Fruit fly (Drosophila melanogaster): ENCODE data around the gene CG4887.

Gene CG4887

dm6 chr2L:1144371-1145360 lies 28.1 kb upstream of the CG4887 start (continued):
- TF ChIP-seq CG12942 (GFP tag; optimal IDR thresholded peaks at IDR 0.05) (peak; percentile 2), gro (GFP tag; optimal IDR thresholded peaks at IDR 0.05) (peak; percentile 38), gsb-n (tag; optimal IDR thresholded peaks at IDR 0.05) (peak; percentile 18), CG10366 (GFP tag; IDR thresholded peaks at IDR 0.05) (peak; percentile 29), CG18262 (tag; optimal IDR thresholded peaks at IDR 0.05) (peak; percentile 70), crc (GFP tag; optimal IDR thresholded peaks at IDR 0.05) (no peak), Taf1 (GFP tag; IDR thresholded peaks at IDR 0.05) (no peak), CG1603 (tag; optimal IDR thresholded peaks at IDR 0.05) (peak; percentile 78), odd (GFP tag; optimal IDR thresholded peaks at IDR 0.05) (no peak), dmrt11E (tag; optimal IDR thresholded peaks at IDR 0.05) (peak; percentile 47), Dad (GFP tag; optimal IDR thresholded peaks at IDR 0.05) (peak; percentile 9), CG11456 (GFP tag; IDR thresholded peaks at IDR 0.05) (no peak), Spps (tag; optimal IDR thresholded peaks at IDR 0.05) (no peak), Gug (GFP tag; IDR thresholded peaks at IDR 0.05) (peak; percentile 19; the same call in 1 of the 4 replicates), rib (GFP tag; IDR thresholded peaks at IDR 0.05) (0 out of 2 replicates have a peak, but pooled peaks have one; percentile 31), CG32532 (GFP tag; IDR thresholded peaks at IDR 0.05) (0 out of 2 replicates have a peak, but pooled peaks have one; percentile 18), CG8290 (GFP tag; optimal IDR thresholded peaks at IDR 0.05) (no peak), CG8290 (tag; optimal IDR thresholded peaks at IDR 0.05) (peak in 1 of 2 experiments; percentile 57), CG10209 (GFP tag; optimal IDR thresholded peaks at IDR 0.05) (peak; percentile 28), Dp (GFP tag; optimal IDR thresholded peaks at IDR 0.05) (no peak), Oaz (GFP tag; IDR thresholded peaks at IDR 0.05) (no peak), otp (GFP tag; IDR thresholded peaks at IDR 0.05) (no peak), CG3995 (GFP tag; optimal IDR thresholded peaks at IDR 0.05) (no peak), CG9876 (GFP tag; optimal IDR thresholded peaks at IDR 0.05) (no peak), Abd-B (GFP tag; optimal IDR thresholded peaks at IDR 0.05) (no peak), Hr51 (GFP tag; optimal IDR thresholded peaks at IDR 0.05) (peak in 1 of 2 experiments; percentile 61), Med (GFP tag) (peak; percentile 87), CG11560 (tag; IDR thresholded peaks at IDR 0.05) (no peak), yki (optimal IDR thresholded peaks at IDR 0.05) (no peak), CG6175 (GFP tag; IDR thresholded peaks at IDR 0.05) (no peak), fd3F (GFP tag; optimal IDR thresholded peaks at IDR 0.05) (peak; percentile 17), CG13424 (tag; optimal IDR thresholded peaks at IDR 0.05) (peak; percentile 62), Antp (GFP tag; optimal IDR thresholded peaks at IDR 0.05) (peak; percentile 28), CG12769 (tag; optimal IDR thresholded peaks at IDR 0.05) (peak; percentile 79), Aef1 (GFP tag; IDR thresholded peaks at IDR 0.05) (peak; percentile 16; the same call in 1 of the 3 replicates), Mrtf (GFP tag; IDR thresholded peaks at IDR 0.05) (peak; percentile 43; the same call in 1 of the 3 replicates), Fer2 (tag; optimal IDR thresholded peaks at IDR 0.05) (no peak), Fer3 (tag; optimal IDR thresholded peaks at IDR 0.05) (peak; percentile 58), vvl (GFP tag; IDR thresholded peaks at IDR 0.05) (peak; percentile 79), NC2β (GFP tag; optimal IDR thresholded peaks at IDR 0.05) (peak; percentile 8), Dref (GFP tag; IDR thresholded peaks at IDR 0.05) (no peak), Camta (GFP tag; optimal IDR thresholded peaks at IDR 0.05) (peak; percentile 18), Usf (GFP tag; optimal IDR thresholded peaks at IDR 0.05) (no peak), CG5245 (GFP tag; optimal IDR thresholded peaks at IDR 0.05) (no peak), Dll (GFP tag; IDR thresholded peaks at IDR 0.05; ENCODE audit: partially characterized antibody) (no peak), trem (tag; optimal IDR thresholded peaks at IDR 0.05) (peak; percentile 24), dpn (GFP tag; optimal IDR thresholded peaks at IDR 0.05) (peak in 1 of 2 experiments; percentile 35), nmo (GFP tag; optimal IDR thresholded peaks at IDR 0.05) (peak; percentile 78), CG1529 (GFP tag; optimal IDR thresholded peaks at IDR 0.05) (peak; percentile 42)
